Worm (Caenorhabditis elegans): ENCODE data around the gene Y32B12B.1.

DNA sequence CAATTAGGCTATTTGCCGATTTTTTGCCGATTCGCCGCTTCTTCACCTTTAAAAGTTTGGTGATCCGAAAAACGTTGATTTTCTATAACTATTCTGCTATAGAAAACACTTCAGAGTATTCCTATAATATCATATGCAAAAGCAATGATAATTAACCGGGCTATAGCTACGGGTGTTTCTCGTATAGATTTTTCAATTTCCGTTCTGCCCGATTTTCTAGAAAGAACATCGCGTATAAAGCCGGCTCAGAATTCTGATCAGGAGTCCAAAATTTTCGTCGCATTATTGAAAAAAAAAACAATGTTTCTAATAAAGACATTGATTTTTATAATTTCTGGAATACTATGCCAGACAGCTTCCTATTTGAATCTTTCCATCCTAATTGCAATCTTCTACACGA, 13.9 kb downstream of the Y32B12B.1 start, which contains the start of gene srbc-65:
- no peak for TF ChIP-seq him-1 (tag; optimal IDR thresholded peaks at IDR 0.05)
- TF ChIP-seq dao-5 (tag; optimal IDR thresholded peaks at IDR 0.05): no peak
- TF ChIP-seq W03F9.2 (tag; optimal IDR thresholded peaks at IDR 0.05): no peak

Data from whole organism, L4/young adult.